Fruit fly (Drosophila melanogaster): Measurements from ENCODE around the gene RluA-2.

Gene RluA-2

DNA sequence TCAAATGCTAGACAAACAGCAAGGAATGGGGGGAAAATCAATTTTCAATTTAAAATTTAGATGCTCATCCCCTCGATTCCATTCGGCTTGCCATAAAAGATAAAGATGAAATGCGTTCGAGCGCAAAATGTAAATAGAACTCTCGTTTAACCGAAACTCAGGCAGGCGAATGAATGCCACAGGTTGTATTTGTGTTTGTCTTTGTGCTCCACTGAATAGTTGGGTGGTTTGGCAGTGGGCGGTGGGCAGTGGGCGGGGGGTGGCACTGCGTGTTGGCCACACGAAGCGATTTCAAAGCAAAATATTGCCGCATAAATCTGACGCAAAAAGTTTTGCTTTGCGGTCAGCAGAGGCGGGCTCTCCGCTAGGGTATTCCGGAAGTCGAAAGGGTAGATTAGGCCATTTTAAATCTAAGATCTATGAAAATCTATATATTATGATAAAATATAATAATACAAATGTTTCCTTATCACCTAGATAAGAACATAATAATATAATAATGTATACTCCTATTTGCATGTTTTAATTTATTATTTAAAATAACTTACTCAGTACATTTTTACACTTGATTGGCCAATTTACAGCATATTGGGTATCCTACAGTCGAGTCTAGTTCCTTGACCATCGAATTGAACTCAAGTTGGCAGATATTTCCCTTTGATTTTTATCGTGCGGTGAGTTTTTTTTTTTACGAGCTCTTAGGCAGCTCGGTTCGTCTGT, 45.5 kb downstream of the RluA-2 start:
- TF ChIP-seq CG15710 (tag; optimal IDR thresholded peaks at IDR 0.05), result peak; percentile 6
- peak; percentile 28 for TF ChIP-seq CG8159 (tag; optimal IDR thresholded peaks at IDR 0.05)
- TF ChIP-seq Ets98B (GFP tag; IDR thresholded peaks at IDR 0.05), result no peak
- TF ChIP-seq CG34367 (tag; optimal IDR thresholded peaks at IDR 0.05), result no peak
- no peak for TF ChIP-seq rn (GFP tag; IDR thresholded peaks at IDR 0.05)
- no peak for TF ChIP-seq EcR (GFP tag; optimal IDR thresholded peaks at IDR 0.05)
- no peak for TF ChIP-seq gl (tag; optimal IDR thresholded peaks at IDR 0.05)
- no peak for TF ChIP-seq Pif1B (GFP tag; optimal IDR thresholded peaks at IDR 0.05)
- no peak for TF ChIP-seq CG10348 (GFP tag; IDR thresholded peaks at IDR 0.05)
- TF ChIP-seq CG17806 (tag; optimal IDR thresholded peaks at IDR 0.05), result no peak
- TF ChIP-seq CG8301 (tag; optimal IDR thresholded peaks at IDR 0.05), result peak; percentile 13
- no peak for TF ChIP-seq Snoo (tag; optimal IDR thresholded peaks at IDR 0.05)
- TF ChIP-seq Pif1A (GFP tag; optimal IDR thresholded peaks at IDR 0.05), result no peak
- peak; percentile 8 for TF ChIP-seq CG9948 (tag; optimal IDR thresholded peaks at IDR 0.05)
- TF ChIP-seq D1 (tag; optimal IDR thresholded peaks at IDR 0.05), result no peak
- TF ChIP-seq CG32121 (GFP tag; IDR thresholded peaks at IDR 0.05), result peak; percentile 23; the same call in 1 of the 2 replicates
- TF ChIP-seq CG13204 (GFP tag; optimal IDR thresholded peaks at IDR 0.05), result no peak
- peak; percentile 41 for TF ChIP-seq CG14655 (GFP tag; optimal IDR thresholded peaks at IDR 0.05)
- 0 out of 3 replicates have a peak, but pooled peaks have one; percentile 12 for TF ChIP-seq CG4496 (GFP tag; IDR thresholded peaks at IDR 0.05)
- TF ChIP-seq fd96Ca (GFP tag; IDR thresholded peaks at IDR 0.05), result 0 out of 3 replicates have a peak, but pooled peaks have one; percentile 19
- TF ChIP-seq CG12605 (GFP tag; IDR thresholded peaks at IDR 0.05), result no peak

DNA sequence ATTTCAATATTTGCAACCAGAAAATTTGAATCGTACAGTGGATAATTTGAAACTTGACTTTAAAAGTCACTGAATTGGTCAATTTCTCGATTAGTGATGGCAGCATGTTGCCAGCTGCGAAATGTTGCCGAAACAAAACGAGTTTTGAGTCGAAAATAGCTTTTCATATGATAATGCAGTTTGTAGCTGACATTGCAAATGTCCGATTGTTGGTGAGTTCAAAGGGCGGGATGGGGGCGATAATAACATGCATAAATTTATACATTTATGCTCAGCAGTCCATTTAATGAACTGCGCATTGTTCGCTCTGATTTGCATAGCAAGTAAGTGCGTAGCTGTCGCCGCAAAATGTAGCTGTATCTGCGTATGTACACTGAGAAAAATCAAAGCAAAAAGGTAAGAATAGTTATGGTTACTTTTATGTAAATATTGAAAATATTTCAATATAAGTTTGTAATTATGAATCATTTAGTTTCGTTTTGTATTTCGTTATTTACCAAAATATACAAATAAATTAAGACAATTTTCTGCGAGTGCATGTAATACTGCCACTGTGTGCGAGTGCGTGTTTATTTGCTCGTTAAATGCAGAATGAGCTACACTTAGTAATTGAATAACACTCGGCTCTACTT, 50.2 kb downstream of the RluA-2 start, which contains the start of gene Lip4:
Lip4 (plus strand) TSS at position 620 of the 632 bp plus-strand sequence.
- TF ChIP-seq CG13204 (GFP tag; optimal IDR thresholded peaks at IDR 0.05), result no peak
- no peak for TF ChIP-seq EcR (GFP tag; optimal IDR thresholded peaks at IDR 0.05)
- TF ChIP-seq gl (tag; optimal IDR thresholded peaks at IDR 0.05), result peak; percentile 58
- TF ChIP-seq CG9948 (tag; optimal IDR thresholded peaks at IDR 0.05), result peak; percentile 69
- TF ChIP-seq CG14655 (GFP tag; optimal IDR thresholded peaks at IDR 0.05), result peak; percentile 69
- TF ChIP-seq CG4496 (GFP tag; IDR thresholded peaks at IDR 0.05), result no peak; the same call in 1 of the 3 replicates
- peak; percentile 78 for TF ChIP-seq CG8159 (tag; optimal IDR thresholded peaks at IDR 0.05)
- TF ChIP-seq CG17806 (tag; optimal IDR thresholded peaks at IDR 0.05), result peak; percentile 71
- TF ChIP-seq CG34367 (tag; optimal IDR thresholded peaks at IDR 0.05), result peak; percentile 61
- TF ChIP-seq CG8301 (tag; optimal IDR thresholded peaks at IDR 0.05), result peak; percentile 63
- peak; percentile 42 for TF ChIP-seq Snoo (tag; optimal IDR thresholded peaks at IDR 0.05)
- peak; percentile 82; the same call in 1 of the 2 replicates for TF ChIP-seq CG32121 (GFP tag; IDR thresholded peaks at IDR 0.05)
- peak; percentile 39 for TF ChIP-seq Pif1A (GFP tag; optimal IDR thresholded peaks at IDR 0.05)
- TF ChIP-seq D1 (tag; optimal IDR thresholded peaks at IDR 0.05), result no peak
- peak; percentile 50 for TF ChIP-seq Pif1B (GFP tag; optimal IDR thresholded peaks at IDR 0.05)
- no peak; the same call in 1 of the 2 replicates for TF ChIP-seq CG12605 (GFP tag; IDR thresholded peaks at IDR 0.05)
- TF ChIP-seq Ets98B (GFP tag; IDR thresholded peaks at IDR 0.05), result no peak; the same call in 1 of the 2 replicates
- no peak; the same call in 2 of the 3 replicates for TF ChIP-seq fd96Ca (GFP tag; IDR thresholded peaks at IDR 0.05)
- no peak for TF ChIP-seq CG10348 (GFP tag; IDR thresholded peaks at IDR 0.05)
- TF ChIP-seq CG15710 (tag; optimal IDR thresholded peaks at IDR 0.05), result peak; percentile 75
- TF ChIP-seq rn (GFP tag; IDR thresholded peaks at IDR 0.05), result 0 out of 2 replicates have a peak, but pooled peaks have one; percentile 32

DNA sequence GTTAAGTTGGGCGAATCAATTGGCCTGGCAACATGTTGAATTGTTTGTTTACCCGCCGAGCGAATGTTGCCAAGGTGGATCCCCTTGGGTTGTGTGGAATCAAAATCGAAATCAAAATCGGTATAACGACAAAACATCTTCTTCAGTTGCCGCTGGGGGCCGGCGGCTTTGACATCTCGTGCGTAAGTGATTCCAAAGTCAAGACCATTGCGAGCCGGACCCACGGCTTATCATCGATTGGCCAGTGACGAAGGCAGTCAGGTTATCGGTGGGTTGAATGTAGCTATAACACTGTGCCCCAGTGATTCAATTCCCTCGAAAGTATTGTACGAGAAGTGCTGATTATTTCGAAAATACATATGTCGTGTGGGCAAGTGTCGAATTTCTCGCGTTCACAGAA, 52.1 kb downstream of the RluA-2 start:
- TF ChIP-seq D1 (tag; optimal IDR thresholded peaks at IDR 0.05), result no peak
- TF ChIP-seq CG4496 (GFP tag; IDR thresholded peaks at IDR 0.05), result no peak
- TF ChIP-seq CG34367 (tag; optimal IDR thresholded peaks at IDR 0.05), result no peak
- TF ChIP-seq CG14655 (GFP tag; optimal IDR thresholded peaks at IDR 0.05), result no peak
- no peak for TF ChIP-seq EcR (GFP tag; optimal IDR thresholded peaks at IDR 0.05)
- TF ChIP-seq Pif1A (GFP tag; optimal IDR thresholded peaks at IDR 0.05), result no peak
- no peak for TF ChIP-seq Pif1B (GFP tag; optimal IDR thresholded peaks at IDR 0.05)
- TF ChIP-seq fd96Ca (GFP tag; IDR thresholded peaks at IDR 0.05), result no peak
- no peak for TF ChIP-seq Snoo (tag; optimal IDR thresholded peaks at IDR 0.05)
- TF ChIP-seq CG32121 (GFP tag; IDR thresholded peaks at IDR 0.05), result no peak
- TF ChIP-seq CG17806 (tag; optimal IDR thresholded peaks at IDR 0.05), result no peak
- no peak for TF ChIP-seq CG12605 (GFP tag; IDR thresholded peaks at IDR 0.05)
- TF ChIP-seq CG9948 (tag; optimal IDR thresholded peaks at IDR 0.05), result no peak
- TF ChIP-seq gl (tag; optimal IDR thresholded peaks at IDR 0.05), result no peak
- TF ChIP-seq CG8301 (tag; optimal IDR thresholded peaks at IDR 0.05), result no peak

DNA sequence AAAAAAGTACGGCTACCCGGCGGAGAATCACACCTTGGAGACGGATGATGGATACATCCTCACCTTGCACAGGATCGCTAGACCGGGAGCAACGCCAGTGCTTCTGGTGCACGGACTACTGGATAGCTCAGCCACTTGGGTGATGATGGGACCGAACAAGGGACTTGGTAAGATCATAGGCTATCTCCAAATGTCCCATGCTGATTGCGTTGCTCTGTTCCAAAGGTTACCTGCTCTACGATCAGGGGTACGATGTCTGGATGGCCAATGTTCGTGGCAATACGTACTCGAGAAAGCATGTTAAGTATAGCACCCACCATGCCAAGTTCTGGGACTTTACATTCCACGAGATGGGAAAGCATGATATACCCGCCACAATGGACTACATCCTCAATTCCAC, 53.2 kb downstream of the RluA-2 start:
- TF ChIP-seq Snoo (tag; optimal IDR thresholded peaks at IDR 0.05) (no peak), CG8159 (tag; optimal IDR thresholded peaks at IDR 0.05) (no peak), rn (GFP tag; IDR thresholded peaks at IDR 0.05) (no peak), fd96Ca (GFP tag; IDR thresholded peaks at IDR 0.05) (no peak), EcR (GFP tag; optimal IDR thresholded peaks at IDR 0.05) (no peak), CG17806 (tag; optimal IDR thresholded peaks at IDR 0.05) (no peak), Pif1A (GFP tag; optimal IDR thresholded peaks at IDR 0.05) (no peak), Pif1B (GFP tag; optimal IDR thresholded peaks at IDR 0.05) (no peak), Ets98B (GFP tag; IDR thresholded peaks at IDR 0.05) (no peak), gl (tag; optimal IDR thresholded peaks at IDR 0.05) (no peak), CG9948 (tag; optimal IDR thresholded peaks at IDR 0.05) (no peak), CG4496 (GFP tag; IDR thresholded peaks at IDR 0.05) (no peak), CG32121 (GFP tag; IDR thresholded peaks at IDR 0.05) (no peak), D1 (tag; optimal IDR thresholded peaks at IDR 0.05) (no peak), CG12605 (GFP tag; IDR thresholded peaks at IDR 0.05) (no peak), CG34367 (tag; optimal IDR thresholded peaks at IDR 0.05) (no peak)

DNA sequence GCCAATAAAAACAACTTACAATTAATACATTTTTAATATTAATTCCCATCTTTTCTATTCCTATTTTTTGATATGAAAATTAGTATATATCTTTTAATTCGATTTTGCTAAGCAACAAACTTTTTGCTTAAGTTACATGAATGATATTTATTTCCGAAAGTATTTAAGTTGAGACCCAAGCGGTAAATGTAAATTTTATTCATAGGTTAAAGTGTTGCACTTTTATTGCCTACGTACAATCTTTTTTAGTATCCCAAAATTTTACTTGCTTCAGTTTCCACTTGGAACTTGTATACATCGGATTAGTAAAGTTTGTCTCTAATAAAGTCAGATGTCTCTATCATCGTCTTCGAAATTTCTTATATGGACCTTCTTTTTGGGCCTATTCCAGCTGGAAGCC, 54.6 kb downstream of the RluA-2 start, which contains the start of gene CG18301:
CG18301 (plus strand) TSS at position 301 of the 400 bp plus-strand sequence.
- TF ChIP-seq CG34367 (tag; optimal IDR thresholded peaks at IDR 0.05), result no peak
- no peak for TF ChIP-seq CG13204 (GFP tag; optimal IDR thresholded peaks at IDR 0.05)
- no peak for TF ChIP-seq CG15710 (tag; optimal IDR thresholded peaks at IDR 0.05)
- no peak for TF ChIP-seq CG17806 (tag; optimal IDR thresholded peaks at IDR 0.05)
- no peak for TF ChIP-seq CG12605 (GFP tag; IDR thresholded peaks at IDR 0.05)
- no peak for TF ChIP-seq CG10348 (GFP tag; IDR thresholded peaks at IDR 0.05)
- no peak for TF ChIP-seq fd96Ca (GFP tag; IDR thresholded peaks at IDR 0.05)
- no peak for TF ChIP-seq rn (GFP tag; IDR thresholded peaks at IDR 0.05)
- no peak for TF ChIP-seq Pif1A (GFP tag; optimal IDR thresholded peaks at IDR 0.05)
- TF ChIP-seq Pif1B (GFP tag; optimal IDR thresholded peaks at IDR 0.05), result no peak
- TF ChIP-seq CG9948 (tag; optimal IDR thresholded peaks at IDR 0.05), result no peak
